Worm (Caenorhabditis elegans): ENCODE results near the gene F14F9.6.

Gene F14F9.6

ce11 chrV:5146394-5146793 lies at the start of gene F14F9.6:
F14F9.6 (minus strand) TSS chrV:5146494.
- TF ChIP-seq unc-62 (GFP tag; optimal IDR thresholded peaks at IDR 0.05) = no peak

DNA sequence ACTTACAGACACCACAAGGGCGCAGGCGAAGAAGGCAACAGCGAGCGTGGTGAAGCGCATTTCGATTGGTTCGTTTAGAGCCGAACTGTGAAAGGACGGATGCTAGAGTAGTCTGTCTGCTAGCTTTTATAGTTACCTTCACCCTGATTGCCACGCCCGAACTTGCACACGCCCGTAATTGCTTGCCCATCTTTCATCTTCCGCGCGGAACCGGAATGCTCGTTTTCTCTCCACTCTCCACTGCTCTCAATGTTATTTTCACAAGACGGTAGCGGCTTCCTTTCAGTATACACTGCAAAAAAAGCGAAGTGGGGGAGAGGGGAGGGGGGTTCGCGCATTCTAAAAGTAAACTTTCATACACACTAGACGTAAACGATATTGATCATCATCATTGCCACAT lies 48.2 kb upstream of the F14F9.6 start, which contains the start of gene abu-8:
Gene abu-8, minus strand, starts transcription at position 101 of the 400 bp plus-strand sequence.
- TF ChIP-seq unc-62 (GFP tag; optimal IDR thresholded peaks at IDR 0.05) = no peak

- no peak for TF ChIP-seq unc-62 (GFP tag; optimal IDR thresholded peaks at IDR 0.05)
Measured at ce11 chrV:5192501-5192900, 46.2 kb upstream of the F14F9.6 start, which contains the start of gene C03A7.13. C03A7.13 (minus strand) TSS chrV:5192543.

DNA sequence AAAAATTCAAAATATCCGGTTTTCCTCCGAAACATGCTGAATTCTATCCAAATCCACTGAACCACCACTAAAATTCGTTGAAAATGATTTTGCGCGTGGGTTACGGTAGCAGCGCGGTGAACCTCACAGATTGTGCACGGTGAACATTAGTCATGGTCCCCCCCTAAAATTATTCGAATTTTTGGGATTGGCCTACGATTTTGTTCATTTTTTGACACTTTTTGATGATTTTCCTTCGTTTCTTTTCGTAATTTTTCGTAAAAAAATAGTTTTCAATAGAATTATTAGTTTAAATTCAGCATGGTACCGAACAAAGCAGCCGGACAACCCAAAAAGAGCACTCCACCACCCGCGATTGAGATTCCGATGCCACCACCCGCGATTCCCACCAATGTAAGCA lies 35.3 kb upstream of the F14F9.6 start, which contains the start of gene C03A7.2:
Gene C03A7.2, plus strand, starts transcription at position 301 of the 400 bp plus-strand sequence.
- no peak for TF ChIP-seq unc-62 (GFP tag; optimal IDR thresholded peaks at IDR 0.05)

DNA sequence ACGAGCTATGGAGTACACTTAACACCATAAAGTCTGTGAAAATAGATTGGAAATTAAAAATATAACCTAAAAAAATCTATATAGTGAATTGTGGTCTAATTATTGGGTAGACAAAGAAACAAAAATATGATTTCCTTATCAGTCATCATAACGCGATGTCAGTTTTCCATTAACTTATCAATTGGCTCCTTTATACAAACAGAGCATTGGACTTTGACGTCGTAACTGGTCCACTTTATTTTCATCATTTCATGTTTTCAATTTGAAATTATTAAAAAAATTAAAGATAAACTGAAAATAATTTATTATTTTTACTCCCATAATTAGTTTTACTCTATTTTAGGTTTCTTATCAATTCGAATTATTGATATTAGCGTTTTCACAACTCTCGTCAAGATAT lies 31.8 kb upstream of the F14F9.6 start:
- TF ChIP-seq unc-62 (GFP tag; optimal IDR thresholded peaks at IDR 0.05) = no peak

DNA sequence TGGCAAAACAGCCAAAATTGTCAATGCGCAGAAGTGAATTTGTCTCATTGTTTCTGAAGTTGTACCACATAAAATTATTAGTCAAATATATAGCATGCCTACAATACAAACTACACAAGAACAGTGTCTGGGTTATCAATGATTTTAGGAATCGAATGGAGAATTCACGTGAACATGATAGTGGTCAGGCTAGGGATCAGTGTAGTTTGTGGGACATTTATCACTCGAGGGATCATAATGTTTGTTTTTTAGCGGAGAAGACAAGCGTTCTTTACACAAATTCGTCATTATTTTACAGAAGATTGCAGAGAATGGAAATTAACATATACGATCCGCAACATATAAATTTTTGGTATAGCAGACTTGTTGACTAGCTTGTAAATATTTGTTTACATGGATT lies 30.9 kb upstream of the F14F9.6 start, which contains the start of gene ugt-51:
Gene ugt-51, minus strand, starts transcription at position 101 of the 400 bp plus-strand sequence.
- TF ChIP-seq unc-62 (GFP tag; optimal IDR thresholded peaks at IDR 0.05) = no peak

DNA sequence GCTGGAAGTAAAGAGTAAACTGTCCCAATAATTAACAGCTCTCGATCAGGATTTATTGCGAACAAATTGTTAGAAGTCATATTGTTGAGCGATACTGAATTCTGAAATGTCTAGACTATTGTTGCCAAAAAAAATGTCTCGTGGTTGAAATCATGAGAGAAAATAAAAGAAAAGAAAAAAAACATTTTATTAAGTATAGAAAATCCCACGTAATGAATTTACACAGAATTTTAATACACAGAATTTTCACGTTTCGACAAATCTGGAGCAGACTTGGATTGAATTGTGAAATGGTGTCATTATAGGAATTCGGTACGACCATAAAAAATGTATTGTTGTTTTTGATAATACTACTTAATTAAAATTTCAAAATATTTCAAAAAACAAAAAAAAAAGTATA lies 26.5 kb upstream of the F14F9.6 start, which contains the start of gene srt-65:
Gene srt-65, minus strand, starts transcription at position 101 of the 400 bp plus-strand sequence.
- no peak for TF ChIP-seq unc-62 (GFP tag; optimal IDR thresholded peaks at IDR 0.05)

- no peak for TF ChIP-seq unc-62 (GFP tag; optimal IDR thresholded peaks at IDR 0.05)
Measured at ce11 chrV:5169586-5169985, 23.3 kb upstream of the F14F9.6 start, which contains the start of gene srt-64. srt-64 (minus strand) TSS chrV:5169686.

DNA sequence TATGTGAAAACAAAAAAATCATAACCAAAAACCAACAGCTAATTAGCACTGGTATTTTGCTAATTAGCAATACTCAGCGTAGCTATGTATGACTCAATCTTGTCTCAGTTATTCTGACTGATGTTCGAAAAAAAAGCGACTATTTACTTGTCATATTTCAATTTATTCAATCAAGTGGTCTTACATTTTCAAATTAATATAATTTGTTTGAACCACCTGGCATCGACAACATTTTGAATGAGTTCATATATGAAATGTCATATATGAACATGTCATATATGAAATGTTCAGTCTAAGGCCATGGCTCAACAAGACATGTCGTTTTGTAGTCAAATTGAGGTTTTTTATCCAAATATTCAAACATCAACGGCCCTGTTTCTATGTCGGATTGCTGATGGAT lies 19.1 kb upstream of the F14F9.6 start, which contains the start of gene srw-140:
Gene srw-140, plus strand, starts transcription at position 301 of the 400 bp plus-strand sequence.
- TF ChIP-seq unc-62 (GFP tag; optimal IDR thresholded peaks at IDR 0.05) = no peak

- no peak for TF ChIP-seq unc-62 (GFP tag; optimal IDR thresholded peaks at IDR 0.05)
Measured at ce11 chrV:5164682-5165081, 18.4 kb upstream of the F14F9.6 start, which contains the start of gene abu-7. abu-7 (minus strand) TSS chrV:5164782.

DNA sequence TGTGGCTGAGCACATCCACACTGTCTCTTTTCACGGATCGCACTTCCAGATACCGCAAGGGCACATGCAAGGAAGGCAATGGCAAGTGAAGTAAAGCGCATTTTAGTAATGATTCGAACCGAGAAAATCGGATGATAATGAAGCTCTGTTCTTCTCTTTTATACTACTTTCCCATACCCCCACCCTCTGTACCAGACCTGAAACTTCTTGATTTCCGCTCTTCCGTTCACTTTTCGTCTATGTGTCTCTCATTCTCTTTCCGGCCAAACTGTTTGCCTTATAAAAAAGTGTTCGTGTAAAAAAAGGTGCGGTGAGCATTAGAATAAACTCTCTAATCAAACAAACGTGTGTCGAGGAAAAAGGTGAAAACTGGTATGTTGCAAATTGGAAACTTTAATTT lies 15.5 kb upstream of the F14F9.6 start, which contains the start of gene abu-6:
Gene abu-6, minus strand, starts transcription at position 101 of the 400 bp plus-strand sequence.
- TF ChIP-seq unc-62 (GFP tag; optimal IDR thresholded peaks at IDR 0.05) = no peak

DNA sequence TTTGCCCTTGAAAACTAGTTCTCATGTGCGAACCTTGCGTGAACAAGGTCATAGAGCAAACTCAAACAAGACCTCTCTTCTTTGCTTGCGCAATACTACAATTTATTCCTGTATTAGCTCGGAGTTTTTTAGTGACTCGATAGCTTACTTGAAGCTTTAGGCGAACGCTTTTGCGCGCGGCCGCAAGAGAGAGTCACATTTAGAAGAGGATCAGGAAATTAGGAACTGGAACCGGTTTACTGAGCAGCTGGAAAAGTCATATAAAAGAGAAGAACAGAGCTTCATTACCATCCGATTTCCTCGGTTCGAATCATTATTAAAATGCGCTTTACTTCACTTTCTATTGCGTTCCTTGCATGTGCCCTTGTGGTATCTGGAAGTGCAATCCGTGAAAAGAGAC lies 12.0 kb upstream of the F14F9.6 start, which contains the start of gene abu-15:
Gene abu-15, plus strand, starts transcription at position 301 of the 400 bp plus-strand sequence.
- TF ChIP-seq unc-62 (GFP tag; optimal IDR thresholded peaks at IDR 0.05) = no peak

DNA sequence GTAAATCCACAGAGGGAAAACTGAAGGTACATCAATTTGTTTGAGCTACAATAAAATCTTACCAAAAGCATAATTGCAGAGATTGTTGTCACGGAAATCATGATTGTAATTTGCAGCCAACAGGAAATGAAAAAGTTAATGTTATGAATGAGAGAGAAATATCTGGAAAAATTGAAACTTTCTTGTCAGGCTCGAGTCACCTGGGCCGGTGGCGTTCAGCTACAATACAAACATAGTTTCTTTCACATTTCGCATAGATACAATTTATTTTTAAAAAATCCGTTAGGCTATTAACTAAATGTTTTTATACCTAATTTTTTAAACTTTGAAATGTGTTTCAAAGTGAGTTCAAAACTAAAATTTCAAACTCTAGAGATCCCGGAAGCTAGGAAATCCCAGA lies 11.4 kb upstream of the F14F9.6 start, which contains the start of gene srx-39:
Gene srx-39, minus strand, starts transcription at position 101 of the 400 bp plus-strand sequence.
- no peak for TF ChIP-seq unc-62 (GFP tag; optimal IDR thresholded peaks at IDR 0.05)

- TF ChIP-seq unc-62 (GFP tag; optimal IDR thresholded peaks at IDR 0.05) = no peak
Measured at ce11 chrV:5155516-5155915, 9.2 kb upstream of the F14F9.6 start, which contains the start of gene srx-38. srx-38 (minus strand) TSS chrV:5155616.

DNA sequence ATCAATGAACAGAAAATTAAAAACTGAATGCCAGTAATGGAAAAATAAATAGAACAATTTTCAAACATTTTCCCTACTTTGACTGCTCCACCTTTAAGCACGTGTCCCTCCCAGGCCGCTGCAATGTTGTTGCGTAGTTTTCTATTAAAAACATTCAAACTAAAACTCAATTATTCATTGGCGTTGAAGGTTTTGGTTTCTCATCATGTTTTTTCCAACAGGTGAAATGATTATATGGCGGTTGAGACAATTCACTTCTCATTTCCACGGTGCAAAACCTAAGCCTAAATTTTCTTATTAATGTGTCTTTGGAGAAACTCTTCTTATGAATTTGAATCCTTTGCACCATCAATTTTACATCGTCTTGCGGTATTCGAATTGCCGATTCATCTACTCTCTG lies 4.6 kb upstream of the F14F9.6 start, which contains the start of gene srh-130:
Gene srh-130, plus strand, starts transcription at position 301 of the 400 bp plus-strand sequence.
- no peak for TF ChIP-seq unc-62 (GFP tag; optimal IDR thresholded peaks at IDR 0.05)

- no peak for TF ChIP-seq unc-62 (GFP tag; optimal IDR thresholded peaks at IDR 0.05)
Measured at ce11 chrV:5144541-5144940, 1.8 kb downstream of the F14F9.6 start, which contains the start of gene F14F9.2. F14F9.2 (plus strand) TSS chrV:5144841.

ce11 chrV:5143785-5144184 lies 2.5 kb downstream of the F14F9.6 start, which contains the start of gene srh-129:
srh-129 (minus strand) TSS chrV:5143885.
- no peak for TF ChIP-seq unc-62 (GFP tag; optimal IDR thresholded peaks at IDR 0.05)

Data from whole organism, dauer.